Worm (Caenorhabditis elegans): ENCODE results near the gene nhr-137.

The nhr-137 gene

ce11 chrX:6674333-6674919 is 5.6 kb upstream of the nhr-137 start, which contains the start of gene F38B6.4 (continued):
- TF ChIP-seq F49E8.2 (tag; optimal IDR thresholded peaks at IDR 0.05; ENCODE audit: borderline replicate concordance): no peak
- TF ChIP-seq D1046.2 (GFP tag; IDR thresholded peaks at IDR 0.05): no peak
- no peak for TF ChIP-seq fkh-10 (GFP tag; optimal IDR thresholded peaks at IDR 0.05)
- peak; percentile 75 for TF ChIP-seq nhr-28 (tag; optimal IDR thresholded peaks at IDR 0.05)
- no peak for TF ChIP-seq aly-2 (tag; optimal IDR thresholded peaks at IDR 0.05)
- peak; percentile 81 for TF ChIP-seq dve-1 (tag; optimal IDR thresholded peaks at IDR 0.05; ENCODE audit: insufficient read depth)
- no peak for TF ChIP-seq vab-7 (GFP tag; IDR thresholded peaks at IDR 0.05)
- no peak for TF ChIP-seq F26F4.8 (GFP tag; conservative IDR thresholded peaks at IDR 0.05)
- TF ChIP-seq fos-1 (tag; optimal IDR thresholded peaks at IDR 0.05): no peak
- no peak for TF ChIP-seq sdz-12 (GFP tag; optimal IDR thresholded peaks at IDR 0.05)

- TF ChIP-seq cey-2 (tag; optimal IDR thresholded peaks at IDR 0.05; ENCODE audit: borderline replicate concordance, insufficient read depth) (no peak), T20F7.1 (GFP tag; optimal IDR thresholded peaks at IDR 0.05) (no peak), ceh-20 (GFP tag; IDR thresholded peaks at IDR 0.05) (no peak), rbr-2 (tag; optimal IDR thresholded peaks at IDR 0.05) (no peak), hlh-11 (tag; optimal IDR thresholded peaks at IDR 0.05) (no peak), D1046.2 (GFP tag; IDR thresholded peaks at IDR 0.05) (no peak), zfp-3 (GFP tag; conservative IDR thresholded peaks at IDR 0.05) (no peak), nhr-42 (GFP tag; IDR thresholded peaks at IDR 0.05) (no peak), spr-3 (GFP tag; optimal IDR thresholded peaks at IDR 0.05) (no peak)
Observed at ce11 chrX:6672519-6672918, 3.7 kb upstream of the nhr-137 start, which contains the start of gene col-172. TSS of gene col-172 (plus strand) at chrX:6672819.

- TF ChIP-seq unc-62 (GFP tag; optimal IDR thresholded peaks at IDR 0.05 in 1 of 2): peak in 1 of 2 experiments; percentile 92
- TF ChIP-seq unc-62 (tag; optimal IDR thresholded peaks at IDR 0.05): no peak
- no peak for TF ChIP-seq Y75B8A.6 (GFP tag; IDR thresholded peaks at IDR 0.05)
Observed at ce11 chrX:6671717-6672116, 2.9 kb upstream of the nhr-137 start.

ce11 chrX:6669366-6669765 is 555 bp upstream of the nhr-137 start:
- TF ChIP-seq lin-15B (tag; optimal IDR thresholded peaks at IDR 0.05) (no peak), unc-130 (GFP tag; optimal IDR thresholded peaks at IDR 0.05) (no peak), nhr-6 (tag; optimal IDR thresholded peaks at IDR 0.05) (no peak), unc-39 (tag; optimal IDR thresholded peaks at IDR 0.05) (no peak), snpc-4 (tag; optimal IDR thresholded peaks at IDR 0.05) (no peak), pqm-1 (tag; optimal IDR thresholded peaks at IDR 0.05) (no peak), lin-13 (GFP tag; optimal IDR thresholded peaks at IDR 0.05) (no peak), nhr-10 (tag; optimal IDR thresholded peaks at IDR 0.05) (no peak), F10B5.3 (tag; optimal IDR thresholded peaks at IDR 0.05) (no peak), lsy-2 (tag; optimal IDR thresholded peaks at IDR 0.05) (no peak), zip-2 (tag; optimal IDR thresholded peaks at IDR 0.05) (no peak), dmd-9 (GFP tag; IDR thresholded peaks at IDR 0.05) (no peak), nhr-77 (tag; optimal IDR thresholded peaks at IDR 0.05) (no peak), hmg-1.1 (GFP tag; IDR thresholded peaks at IDR 0.05) (no peak), ctbp-1 (GFP tag; IDR thresholded peaks at IDR 0.05) (no peak), ceh-28 (tag; optimal IDR thresholded peaks at IDR 0.05) (no peak)

All from whole organism, L4 larva.